Worm (Caenorhabditis elegans) whole organism, mixed stage, embryonic: ENCODE data around the gene M163.1.

Source experiments
- M03D4.4 ChIP-seq: sonication (generic microtip); optimal IDR thresholded peaks from 2 replicates; lab custom pipeline; 2017; ENCODE audit warnings: mild to moderate bottlenecking, missing genetic modification characterization, missing compliant biosample characterization
- bed-3 ChIP-seq: fragments of 200-800 bp; sonication (Bioruptor generic); optimal IDR thresholded peaks from 3 replicates; lab custom pipeline; 2018; ENCODE audit warnings: mild to moderate bottlenecking, missing genetic modification characterization, moderate library complexity, missing compliant biosample characterization
- blmp-1 ChIP-seq: fragments of 150-350 bp; optimal IDR thresholded peaks from 2 replicates; lab custom pipeline; 2014; ENCODE audit warnings: missing biosample characterization, missing genetic modification characterization
- ceh-39 ChIP-seq: fragments of 150-350 bp; optimal IDR thresholded peaks from 2 replicates; lab custom pipeline; 2014; ENCODE audit warnings: missing biosample characterization, missing genetic modification characterization
- ceh-43 ChIP-seq: fragments of 200-800 bp; sonication (Bioruptor generic); optimal IDR thresholded peaks from 2 replicates; lab custom pipeline; 2018; ENCODE audit warnings: mild to moderate bottlenecking, missing genetic modification characterization, moderate library complexity, missing compliant biosample characterization
- cnd-1 ChIP-seq: fragments of 200-800 bp; sonication (Bioruptor generic); optimal IDR thresholded peaks from 2 replicates; lab custom pipeline; 2018; ENCODE audit warnings: mild to moderate bottlenecking, missing genetic modification characterization, missing compliant biosample characterization
- drap-1 ChIP-seq: fragments of 200-800 bp; sonication (Bioruptor generic); optimal IDR thresholded peaks from 3 replicates; lab custom pipeline; 2018; ENCODE audit warnings: mild to moderate bottlenecking, missing genetic modification characterization, missing compliant biosample characterization
- elt-3 ChIP-seq: fragments of 150-350 bp; optimal IDR thresholded peaks from 2 replicates; lab custom pipeline; 2014; ENCODE audit warnings: missing biosample characterization, missing genetic modification characterization
- flh-1 ChIP-seq: fragments of 200-800 bp; sonication (Bioruptor generic); optimal IDR thresholded peaks from 2 replicates; lab custom pipeline; 2018; ENCODE audit warnings: mild to moderate bottlenecking, missing genetic modification characterization, moderate library complexity, missing compliant biosample characterization
- ham-2 ChIP-seq: fragments of 200-800 bp; sonication (Bioruptor generic); optimal IDR thresholded peaks from 2 replicates; lab custom pipeline; 2018; ENCODE audit warnings: mild to moderate bottlenecking, missing genetic modification characterization, missing compliant biosample characterization
- hlh-1 ChIP-seq: fragments of 150-350 bp; optimal IDR thresholded peaks from 2 replicates; lab custom pipeline; 2014; ENCODE audit warnings: missing biosample characterization, missing genetic modification reagents, missing genetic modification characterization
- lin-13 ChIP-seq: fragments of 150-350 bp; optimal IDR thresholded peaks from 2 replicates; lab custom pipeline; 2014; ENCODE audit warnings: missing biosample characterization, missing genetic modification characterization
- lin-32 ChIP-seq: fragments of 200-800 bp; sonication (Bioruptor generic); optimal IDR thresholded peaks from 2 replicates; lab custom pipeline; 2018; ENCODE audit warnings: mild to moderate bottlenecking, missing genetic modification characterization, missing compliant biosample characterization
- lsy-2 ChIP-seq: fragments of 150-350 bp; optimal IDR thresholded peaks from 2 replicates; lab custom pipeline; 2014; ENCODE audit warnings: missing biosample characterization, missing genetic modification characterization
- mab-5 ChIP-seq: fragments of 150-350 bp; optimal IDR thresholded peaks from 2 replicates; lab custom pipeline; 2014; ENCODE audit warnings: missing biosample characterization, missing genetic modification characterization
- mep-1 ChIP-seq: fragments of 150-350 bp; optimal IDR thresholded peaks from 2 replicates; lab custom pipeline; 2017; ENCODE audit warnings: missing biosample characterization, missing genetic modification reagents, missing genetic modification characterization, inconsistent platforms
- mls-2 ChIP-seq: sonication (generic microtip); optimal IDR thresholded peaks from 2 replicates; lab custom pipeline; 2016; ENCODE audit warnings: mild to moderate bottlenecking, missing genetic modification characterization, moderate library complexity, missing compliant biosample characterization
- nhr-12 ChIP-seq: fragments of 150-350 bp; optimal IDR thresholded peaks from 2 replicates; lab custom pipeline; 2014; ENCODE audit warnings: missing biosample characterization, missing genetic modification characterization
- nhr-2 ChIP-seq: fragments of 150-350 bp; optimal IDR thresholded peaks from 2 replicates; lab custom pipeline; 2014; ENCODE audit warnings: missing biosample characterization, missing genetic modification characterization
- nhr-237 ChIP-seq: fragments of 150-350 bp; optimal IDR thresholded peaks from 2 replicates; lab custom pipeline; 2014; ENCODE audit warnings: missing biosample characterization, missing genetic modification characterization
- nhr-28 ChIP-seq: fragments of 150-350 bp; optimal IDR thresholded peaks from 2 replicates; lab custom pipeline; 2014; ENCODE audit warnings: missing biosample characterization, missing genetic modification characterization
- nhr-76 ChIP-seq: sonication (generic microtip); optimal IDR thresholded peaks from 2 replicates; lab custom pipeline; 2017; ENCODE audit warnings: missing biosample characterization, missing genetic modification characterization
- sem-2 ChIP-seq: fragments of 200-800 bp; sonication (Bioruptor generic); optimal IDR thresholded peaks from 2 replicates; lab custom pipeline; 2018; ENCODE audit warnings: mild to moderate bottlenecking, missing genetic modification characterization, missing compliant biosample characterization
- snpc-4 ChIP-seq: fragments of 150-350 bp; optimal IDR thresholded peaks from 2 replicates; lab custom pipeline; 2014; ENCODE audit warnings: missing biosample characterization, missing genetic modification characterization
- unc-39 ChIP-seq: fragments of 150-350 bp; optimal IDR thresholded peaks from 2 replicates; lab custom pipeline; 2014; ENCODE audit warnings: missing biosample characterization, missing genetic modification characterization
- unc-62 ChIP-seq: fragments of 150-350 bp; optimal IDR thresholded peaks from 2 replicates; lab custom pipeline; 2014; ENCODE audit warnings: missing biosample characterization, missing genetic modification reagents, missing genetic modification characterization
- zip-8 ChIP-seq: fragments of 150-350 bp; optimal IDR thresholded peaks from 2 replicates; lab custom pipeline; 2014; ENCODE audit warnings: missing biosample characterization, missing genetic modification characterization
- ztf-11 ChIP-seq: fragments of 150-350 bp; optimal IDR thresholded peaks from 2 replicates; lab custom pipeline; 2014; ENCODE audit warnings: missing biosample characterization, missing genetic modification characterization

The M163.1 gene

ce11 chrX:14505578-14506353, 2.1 kb upstream of the M163.1 start:
- TF ChIP-seq M03D4.4 (tag; lab: Kevin White, UChicago), result peak; percentile 52
- TF ChIP-seq mls-2 (tag; lab: Kevin White, UChicago), result no peak
- no peak for TF ChIP-seq flh-1 (GFP tag; lab: Kevin White, UChicago)
- TF ChIP-seq elt-3 (tag; lab: Kevin White, UChicago), result no peak
- no peak for TF ChIP-seq mep-1 (tag; lab: Kevin White, UChicago)
- TF ChIP-seq lsy-2 (tag; lab: Kevin White, UChicago), result no peak
- peak; percentile 10 for TF ChIP-seq cnd-1 (tag; lab: Kevin White, UChicago)
- TF ChIP-seq nhr-76 (tag; lab: Kevin White, UChicago), result no peak
- no peak for TF ChIP-seq nhr-28 (tag; lab: Kevin White, UChicago)
- TF ChIP-seq nhr-12 (tag; lab: Kevin White, UChicago), result no peak
- TF ChIP-seq ceh-39 (tag; lab: Kevin White, UChicago), result no peak
- TF ChIP-seq, all 35 proteins: peak for 2

ce11 chrX:14504551-14504902, 903 bp upstream of the M163.1 start:
- TF ChIP-seq sem-2 (GFP tag; lab: Kevin White, UChicago) (no peak), ham-2 (GFP tag; lab: Kevin White, UChicago) (no peak), mls-2 (tag; lab: Kevin White, UChicago) (no peak), blmp-1 (tag; lab: Kevin White, UChicago) (no peak), flh-1 (GFP tag; lab: Kevin White, UChicago) (no peak), drap-1 (no peak), nhr-28 (tag; lab: Kevin White, UChicago) (no peak), bed-3 (no peak), M03D4.4 (tag; lab: Kevin White, UChicago) (no peak), hlh-1 (tag; lab: Kevin White, UChicago) (no peak), unc-39 (no peak), nhr-76 (tag; lab: Kevin White, UChicago) (no peak), snpc-4 (tag; lab: Kevin White, UChicago) (no peak), ceh-39 (tag; lab: Kevin White, UChicago) (no peak), nhr-2 (no peak), mab-5 (no peak), ztf-11 (tag; lab: Kevin White, UChicago) (no peak), lin-13 (tag; lab: Kevin White, UChicago) (no peak)

DNA sequence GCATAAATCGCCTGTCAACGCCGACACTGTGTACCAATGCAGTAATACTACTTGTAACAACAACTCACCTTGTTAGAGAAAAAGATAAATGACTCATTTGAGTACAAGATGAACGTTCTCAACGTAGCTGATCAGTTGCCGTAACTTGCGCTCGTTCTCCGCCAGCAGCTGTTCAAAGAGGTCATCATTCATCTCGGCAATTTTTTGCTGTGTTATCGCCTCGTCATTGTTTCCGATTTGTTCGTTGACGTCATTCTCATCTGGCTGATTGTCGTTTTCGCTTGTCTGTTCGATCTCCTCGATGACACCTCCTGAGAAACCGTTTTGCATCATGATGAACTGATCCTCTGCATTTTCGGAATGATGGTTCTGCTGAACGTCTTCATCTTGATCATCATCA, 342 bp downstream of the M163.1 start:
- no peak for TF ChIP-seq unc-39
- peak; percentile 90 for TF ChIP-seq unc-62 (GFP tag; lab: Kevin White, UChicago)
- TF ChIP-seq hlh-1 (tag; lab: Kevin White, UChicago), result peak; percentile 96
- TF ChIP-seq nhr-2, result peak; percentile 46
- peak; percentile 17 for TF ChIP-seq lin-13 (tag; lab: Kevin White, UChicago)
- TF ChIP-seq, all 35 proteins: peak for 4

DNA sequence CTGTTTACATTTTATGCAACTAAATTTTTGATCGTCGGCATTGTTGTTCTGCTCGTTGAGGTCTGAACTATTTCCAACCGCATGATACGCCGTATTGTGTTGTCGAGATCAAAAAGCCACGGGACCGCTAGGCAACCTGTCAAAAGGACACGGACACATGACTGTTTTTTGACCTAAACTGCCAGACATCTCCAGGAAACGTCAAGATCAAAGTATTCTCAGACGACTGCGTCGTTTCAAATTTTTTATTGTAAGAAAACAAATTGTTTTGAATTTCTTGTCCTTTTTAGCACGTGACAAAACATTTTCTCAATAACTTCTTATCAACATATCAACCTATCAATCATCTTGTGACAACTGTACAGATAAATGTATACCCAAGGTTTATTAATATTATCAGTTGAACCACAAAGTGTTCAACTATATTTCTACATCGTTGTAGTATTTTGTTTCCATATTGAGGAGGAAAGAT, 1.5 kb downstream of the M163.1 start:
- TF ChIP-seq lin-13 (tag; lab: Kevin White, UChicago) (no peak), unc-62 (GFP tag; lab: Kevin White, UChicago) (peak; percentile 48)
- TF ChIP-seq, all 35 proteins: peak for 1

ce11 chrX:14500422-14501058, 3.1 kb downstream of the M163.1 start:
- TF ChIP-seq lin-13 (tag; lab: Kevin White, UChicago) (no peak), drap-1 (no peak), nhr-237 (tag; lab: Kevin White, UChicago) (no peak), flh-1 (GFP tag; lab: Kevin White, UChicago) (no peak), unc-39 (no peak), M03D4.4 (tag; lab: Kevin White, UChicago) (no peak), nhr-28 (tag; lab: Kevin White, UChicago) (no peak), cnd-1 (tag; lab: Kevin White, UChicago) (no peak), lin-32 (GFP tag; lab: Kevin White, UChicago) (no peak), lsy-2 (tag; lab: Kevin White, UChicago) (no peak), ceh-43 (GFP tag; lab: Kevin White, UChicago) (no peak), mls-2 (tag; lab: Kevin White, UChicago) (no peak), zip-8 (no peak), nhr-12 (tag; lab: Kevin White, UChicago) (no peak)
